Fruit fly (Drosophila melanogaster) S2 (cell line): Measurements from ENCODE around the gene ATPsynepsilonL.

Experiments
- CG8478 ChIP-seq: fragments of >200 bp; optimal IDR thresholded peaks from 2 replicates; lab custom pipeline; 2018
- CTCF ChIP-seq, 2 experiments: fragments of >200 bp; optimal IDR thresholded peaks; 2 replicates each; lab custom pipeline; 2018

The ATPsynepsilonL gene

dm6 chr3R:10109212-10109880 is 12.2 kb upstream of the ATPsynepsilonL start:
- TF ChIP-seq CG8478 (lab: Kevin White, UChicago) = no peak
- no peak for TF ChIP-seq CTCF (optimal IDR thresholded peaks at IDR 0.05; lab: Kevin White, UChicago)

- TF ChIP-seq CTCF (optimal IDR thresholded peaks at IDR 0.05; lab: Kevin White, UChicago) = peak; percentile 40 to 41
- TF ChIP-seq CG8478 (lab: Kevin White, UChicago) = no peak
Measured at dm6 chr3R:10109938-10110337, 11.6 kb upstream of the ATPsynepsilonL start, which contains the start of gene Fmr1. Gene Fmr1, minus strand, starts transcription at chr3R:10110121.

dm6 chr3R:10111150-10111814 is 10.3 kb upstream of the ATPsynepsilonL start:
- no peak for TF ChIP-seq CTCF (optimal IDR thresholded peaks at IDR 0.05; lab: Kevin White, UChicago)
- TF ChIP-seq CG8478 (lab: Kevin White, UChicago) = no peak

- no peak for TF ChIP-seq CG8478 (lab: Kevin White, UChicago)
- no peak for TF ChIP-seq CTCF (optimal IDR thresholded peaks at IDR 0.05; lab: Kevin White, UChicago)
Measured at dm6 chr3R:10111815-10112185, 9.8 kb upstream of the ATPsynepsilonL start.

dm6 chr3R:10112195-10112594 is 9.4 kb upstream of the ATPsynepsilonL start, which contains the start of gene CAH7:
Gene CAH7, plus strand, starts transcription at chr3R:10112237.
- no peak for TF ChIP-seq CTCF (optimal IDR thresholded peaks at IDR 0.05; lab: Kevin White, UChicago)
- TF ChIP-seq CG8478 (lab: Kevin White, UChicago) = no peak

dm6 chr3R:10113746-10114145 is 7.8 kb upstream of the ATPsynepsilonL start:
- TF ChIP-seq CTCF (optimal IDR thresholded peaks at IDR 0.05; lab: Kevin White, UChicago) (no peak), CG8478 (lab: Kevin White, UChicago) (no peak)

dm6 chr3R:10114915-10115534 is 6.5 kb upstream of the ATPsynepsilonL start:
- TF ChIP-seq CTCF (optimal IDR thresholded peaks at IDR 0.05; lab: Kevin White, UChicago) = no peak
- no peak for TF ChIP-seq CG8478 (lab: Kevin White, UChicago)

- TF ChIP-seq CTCF (optimal IDR thresholded peaks at IDR 0.05; lab: Kevin White, UChicago) = no peak
Measured at dm6 chr3R:10115797-10116196, 5.8 kb upstream of the ATPsynepsilonL start.

- no peak for TF ChIP-seq CTCF (optimal IDR thresholded peaks at IDR 0.05; lab: Kevin White, UChicago)
- TF ChIP-seq CG8478 (lab: Kevin White, UChicago) = no peak
Measured at dm6 chr3R:10119592-10119991, 2.0 kb upstream of the ATPsynepsilonL start.

- TF ChIP-seq CTCF (optimal IDR thresholded peaks at IDR 0.05; lab: Kevin White, UChicago) = peak; percentile 75 to 80
- no peak for TF ChIP-seq CG8478 (lab: Kevin White, UChicago)
Measured at dm6 chr3R:10124764-10125163, 3.2 kb downstream of the ATPsynepsilonL start.

- TF ChIP-seq CTCF (optimal IDR thresholded peaks at IDR 0.05; lab: Kevin White, UChicago) (no peak), CG8478 (lab: Kevin White, UChicago) (no peak)
Measured at dm6 chr3R:10125477-10125876, 3.9 kb downstream of the ATPsynepsilonL start, which contains the start of gene knk. Gene knk, minus strand, starts transcription at chr3R:10125664.

- TF ChIP-seq CTCF (optimal IDR thresholded peaks at IDR 0.05; lab: Kevin White, UChicago) (no peak), CG8478 (lab: Kevin White, UChicago) (no peak)
Measured at dm6 chr3R:10130091-10130490, 8.5 kb downstream of the ATPsynepsilonL start.

dm6 chr3R:10130975-10131529 is 9.5 kb downstream of the ATPsynepsilonL start:
- TF ChIP-seq CG8478 (lab: Kevin White, UChicago) = no peak
- TF ChIP-seq CTCF (optimal IDR thresholded peaks at IDR 0.05; lab: Kevin White, UChicago) = no peak

dm6 chr3R:10132906-10133416 is 11.4 kb downstream of the ATPsynepsilonL start:
- TF ChIP-seq CTCF (optimal IDR thresholded peaks at IDR 0.05; lab: Kevin White, UChicago) (no peak), CG8478 (lab: Kevin White, UChicago) (no peak)
